Fruit fly (Drosophila melanogaster) whole organism, prepupa: ENCODE results near the gene CG32073.
A peak's percentile ranks its signal among the peaks of the same experiment; 100 is the strongest.

Experiments used
- Blimp-1 ChIP-seq: fragments of 200-800 bp; sonication (Bioruptor generic); optimal IDR thresholded peaks from 3 replicates; lab custom pipeline; 2017; ENCODE audit warnings: missing biosample characterization, missing genetic modification characterization, mild to moderate bottlenecking, moderate library complexity, missing genetic modification reagents
- CG10631 ChIP-seq: fragments of 200-800 bp; sonication (Bioruptor generic); optimal IDR thresholded peaks from 2 replicates; lab custom pipeline; 2016; ENCODE audit warnings: missing biosample characterization, missing genetic modification characterization
- CG10669 ChIP-seq: fragments of 200-800 bp; sonication (Bioruptor generic); optimal IDR thresholded peaks from 3 replicates; lab custom pipeline; 2018; ENCODE audit warnings: missing biosample characterization, mild to moderate bottlenecking, missing genetic modification characterization, moderate library complexity
- CG11294 ChIP-seq: fragments of 200-800 bp; sonication (Bioruptor generic); IDR thresholded peaks from 2 replicates; pipeline ENCODE4 v1.3.6; 2022; ENCODE audit warnings: missing biosample characterization, missing genetic modification characterization
- CG11762 ChIP-seq: fragments of 200-800 bp; sonication (Bioruptor generic); optimal IDR thresholded peaks from 3 replicates; lab custom pipeline; 2016; ENCODE audit warnings: missing biosample characterization, missing genetic modification characterization; ENCODE audit not compliant: insufficient read depth
- CG11902 ChIP-seq: fragments of 200-800 bp; sonication (Bioruptor generic); optimal IDR thresholded peaks from 3 replicates; lab custom pipeline; 2016; ENCODE audit warnings: missing biosample characterization, missing genetic modification characterization
- CG15336 ChIP-seq: fragments of 200-800 bp; sonication (Bioruptor generic); IDR thresholded peaks from 2 replicates; pipeline ENCODE4 v1.3.6; 2022; ENCODE audit warnings: missing biosample characterization, missing genetic modification characterization
- CG1621 ChIP-seq: fragments of 200-800 bp; sonication (Bioruptor generic); optimal IDR thresholded peaks from 3 replicates; lab custom pipeline; 2018; ENCODE audit warnings: missing biosample characterization, mild to moderate bottlenecking, missing genetic modification characterization
- CG3032 ChIP-seq: fragments of 200-800 bp; optimal IDR thresholded peaks from 2 replicates; lab custom pipeline; 2019; ENCODE audit warnings: missing biosample characterization, mild to moderate bottlenecking, missing genetic modification characterization, moderate library complexity
- CG34406 ChIP-seq: fragments of 200-800 bp; sonication (Bioruptor generic); optimal IDR thresholded peaks from 3 replicates; lab custom pipeline; 2016; ENCODE audit warnings: missing biosample characterization, missing genetic modification characterization
- CG4318 ChIP-seq: fragments of 200-800 bp; sonication (Bioruptor generic); optimal IDR thresholded peaks from 3 replicates; lab custom pipeline; 2017; ENCODE audit warnings: missing biosample characterization, mild to moderate bottlenecking, missing genetic modification characterization
- CG6163 ChIP-seq: fragments of 200-800 bp; sonication (Bioruptor generic); IDR thresholded peaks from 3 replicates; pipeline ENCODE4 v1.3.6; 2022; ENCODE audit warnings: missing biosample characterization, missing genetic modification characterization
- CG6276 ChIP-seq: fragments of 200-800 bp; sonication (Bioruptor generic); optimal IDR thresholded peaks from 2 replicates; lab custom pipeline; 2017; ENCODE audit warnings: missing biosample characterization, mild to moderate bottlenecking, missing genetic modification characterization
- CG6792 ChIP-seq: fragments of 200-800 bp; sonication (Bioruptor generic); optimal IDR thresholded peaks from 3 replicates; lab custom pipeline; 2016; ENCODE audit warnings: missing biosample characterization, missing genetic modification characterization
- CG6854 ChIP-seq: fragments of 200-800 bp; sonication (Bioruptor generic); optimal IDR thresholded peaks from 2 replicates; lab custom pipeline; 2017; ENCODE audit warnings: missing biosample characterization, mild to moderate bottlenecking, missing genetic modification characterization
- CG7368 ChIP-seq: fragments of 200-800 bp; sonication (Bioruptor generic); optimal IDR thresholded peaks from 3 replicates; lab custom pipeline; 2016; ENCODE audit warnings: missing biosample characterization, missing genetic modification characterization
- CG8119 ChIP-seq: fragments of 200-800 bp; sonication (Bioruptor generic); IDR thresholded peaks from 3 replicates; pipeline ENCODE4 v1.3.6; 2022; ENCODE audit warnings: missing biosample characterization, missing genetic modification characterization
- CG8319 ChIP-seq: fragments of 200-800 bp; sonication (Bioruptor generic); optimal IDR thresholded peaks from 3 replicates; lab custom pipeline; 2016; ENCODE audit warnings: missing biosample characterization, missing genetic modification characterization
- CG8632 ChIP-seq: fragments of 200-800 bp; sonication (Bioruptor generic); optimal IDR thresholded peaks from 3 replicates; lab custom pipeline; 2016; ENCODE audit warnings: missing biosample characterization, missing genetic modification characterization
- CG9139 ChIP-seq: fragments of 200-800 bp; sonication (Bioruptor generic); optimal IDR thresholded peaks from 3 replicates; lab custom pipeline; 2017; ENCODE audit warnings: missing biosample characterization, mild to moderate bottlenecking, missing genetic modification characterization
- Eip75B ChIP-seq: fragments of 200-800 bp; sonication (Bioruptor generic); optimal IDR thresholded peaks from 3 replicates; lab custom pipeline; 2016; ENCODE audit warnings: missing biosample characterization, missing genetic modification characterization
- Eip78C ChIP-seq: fragments of 200-800 bp; sonication (Bioruptor generic); peaks from one replicate; lab custom pipeline; 2016; ENCODE audit warnings: missing biosample characterization, missing genetic modification characterization
- Ets96B ChIP-seq: fragments of 200-800 bp; optimal IDR thresholded peaks from 2 replicates; lab custom pipeline; 2019; ENCODE audit warnings: missing biosample characterization, mild to moderate bottlenecking, missing genetic modification characterization, moderate library complexity
- Hr38 ChIP-seq: sonication (Bioruptor generic); optimal IDR thresholded peaks from 2 replicates; lab custom pipeline; 2016; ENCODE audit warnings: missing biosample characterization, missing genetic modification characterization
- Hr39 ChIP-seq: fragments of 200-800 bp; sonication (Bioruptor generic); optimal IDR thresholded peaks from 2 replicates; lab custom pipeline; 2016; ENCODE audit warnings: missing biosample characterization, missing genetic modification characterization
- Hr4 ChIP-seq: fragments of 200-800 bp; sonication (Bioruptor generic); optimal IDR thresholded peaks from 3 replicates; lab custom pipeline; 2016; ENCODE audit warnings: missing biosample characterization, missing genetic modification characterization
- Lpt ChIP-seq: fragments of 200-800 bp; sonication (Bioruptor generic); optimal IDR thresholded peaks from 3 replicates; lab custom pipeline; 2016; ENCODE audit warnings: missing biosample characterization, missing genetic modification characterization
- Met ChIP-seq: fragments of 200-800 bp; sonication (Bioruptor generic); optimal IDR thresholded peaks from 3 replicates; lab custom pipeline; 2016; ENCODE audit warnings: missing biosample characterization, missing genetic modification characterization
- OdsH ChIP-seq: fragments of 200-800 bp; sonication (Bioruptor generic); optimal IDR thresholded peaks from 3 replicates; lab custom pipeline; 2016; ENCODE audit warnings: missing biosample characterization, missing genetic modification characterization
- Smox ChIP-seq: fragments of 200-800 bp; sonication (Bioruptor generic); optimal IDR thresholded peaks from 3 replicates; lab custom pipeline; 2016; ENCODE audit warnings: missing biosample characterization, missing genetic modification characterization
- Sox102F ChIP-seq: fragments of 200-800 bp; sonication (Bioruptor generic); optimal IDR thresholded peaks from 2 replicates; lab custom pipeline; 2016; ENCODE audit warnings: missing biosample characterization, mild to moderate bottlenecking, missing genetic modification characterization
- achi ChIP-seq: fragments of 200-800 bp; sonication (Bioruptor generic); optimal IDR thresholded peaks from 3 replicates; lab custom pipeline; 2016; ENCODE audit warnings: missing biosample characterization, missing genetic modification characterization
- acj6 ChIP-seq: fragments of 200-800 bp; sonication (Bioruptor generic); optimal IDR thresholded peaks from 3 replicates; lab custom pipeline; 2016; ENCODE audit warnings: missing biosample characterization, missing genetic modification characterization
- cyc ChIP-seq: fragments of 200-800 bp; sonication (Bioruptor generic); optimal IDR thresholded peaks from 3 replicates; lab custom pipeline; 2016; ENCODE audit warnings: missing biosample characterization, missing genetic modification characterization
- dac ChIP-seq: fragments of 200-800 bp; sonication (Bioruptor generic); optimal IDR thresholded peaks from 2 replicates; lab custom pipeline; 2017; ENCODE audit warnings: missing biosample characterization, mild to moderate bottlenecking, missing genetic modification characterization
- dsx ChIP-seq: fragments of 200-800 bp; optimal IDR thresholded peaks from 3 replicates; lab custom pipeline; 2019; ENCODE audit warnings: missing biosample characterization, mild to moderate bottlenecking, missing genetic modification characterization, moderate library complexity; ENCODE audit not compliant: poor library complexity, severe bottlenecking
- eg ChIP-seq: fragments of 200-800 bp; sonication (Bioruptor generic); IDR thresholded peaks from 3 replicates; pipeline ENCODE4 v1.3.6; 2022; ENCODE audit warnings: missing biosample characterization, missing genetic modification characterization
- fkh ChIP-seq: fragments of 200-800 bp; sonication (Bioruptor generic); optimal IDR thresholded peaks from 3 replicates; lab custom pipeline; 2017; ENCODE audit warnings: missing biosample characterization, mild to moderate bottlenecking, missing genetic modification characterization, moderate library complexity
- net ChIP-seq: fragments of 200-800 bp; sonication (Bioruptor generic); optimal IDR thresholded peaks from 3 replicates; lab custom pipeline; 2016; ENCODE audit warnings: missing biosample characterization, missing genetic modification characterization
- pdm3 ChIP-seq: fragments of 200-800 bp; sonication (Bioruptor generic); optimal IDR thresholded peaks from 3 replicates; lab custom pipeline; 2016; ENCODE audit warnings: missing biosample characterization, missing genetic modification characterization
- salr ChIP-seq, 2 experiments: fragments of 200-800 bp; sonication (Bioruptor generic); optimal IDR thresholded peaks; 3 replicates each; lab custom pipeline; 2016 to 2018; ENCODE audit warnings: missing biosample characterization in 2 of 2, missing genetic modification characterization in 2 of 2, mild to moderate bottlenecking in 1 of 2
- spab ChIP-seq: fragments of 200-800 bp; sonication (Bioruptor generic); optimal IDR thresholded peaks from 2 replicates; lab custom pipeline; 2017; ENCODE audit warnings: missing biosample characterization, mild to moderate bottlenecking, missing genetic modification characterization, missing genetic modification reagents
- svp ChIP-seq: fragments of 200-800 bp; sonication (Bioruptor generic); peaks from one replicate; lab custom pipeline; 2016; ENCODE audit warnings: missing biosample characterization, missing genetic modification characterization
- topi ChIP-seq: fragments of 200-800 bp; sonication (Bioruptor generic); optimal IDR thresholded peaks from 3 replicates; lab custom pipeline; 2016; ENCODE audit warnings: missing biosample characterization, missing genetic modification characterization
- vri ChIP-seq: fragments of 200-800 bp; sonication (Bioruptor generic); optimal IDR thresholded peaks from 3 replicates; lab custom pipeline; 2016; ENCODE audit warnings: missing biosample characterization, mild to moderate bottlenecking, missing genetic modification characterization

Gene CG32073

DNA sequence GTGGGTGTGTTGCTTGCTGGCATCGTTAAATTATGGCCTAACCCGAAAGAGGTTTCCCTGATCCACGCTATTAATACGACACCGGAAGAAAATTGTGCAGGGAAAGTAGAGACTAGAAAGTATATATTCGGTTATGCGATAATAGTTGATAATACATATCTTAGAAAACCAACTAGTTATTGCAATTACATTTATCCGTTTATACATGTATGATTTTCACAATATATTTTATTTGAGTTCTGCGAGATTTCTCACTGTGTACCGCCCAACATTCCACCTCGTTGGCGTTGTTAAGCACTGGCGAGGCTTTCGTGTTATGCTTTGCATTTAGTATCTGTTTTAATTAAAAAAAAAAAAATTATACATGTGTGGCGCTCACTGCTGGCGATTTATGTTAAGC is 48.0 kb upstream of the CG32073 start (continued):
- TF ChIP-seq topi (GFP tag; lab: Kevin White, UChicago) (peak; percentile 16), Hr4 (GFP tag; lab: Kevin White, UChicago) (peak; percentile 71), dac (GFP tag; lab: Kevin White, UChicago) (no peak), CG8119 (GFP tag; lab: Robert Waterston, UW) (peak; percentile 82; the same call in 2 of the 3 replicates)

DNA sequence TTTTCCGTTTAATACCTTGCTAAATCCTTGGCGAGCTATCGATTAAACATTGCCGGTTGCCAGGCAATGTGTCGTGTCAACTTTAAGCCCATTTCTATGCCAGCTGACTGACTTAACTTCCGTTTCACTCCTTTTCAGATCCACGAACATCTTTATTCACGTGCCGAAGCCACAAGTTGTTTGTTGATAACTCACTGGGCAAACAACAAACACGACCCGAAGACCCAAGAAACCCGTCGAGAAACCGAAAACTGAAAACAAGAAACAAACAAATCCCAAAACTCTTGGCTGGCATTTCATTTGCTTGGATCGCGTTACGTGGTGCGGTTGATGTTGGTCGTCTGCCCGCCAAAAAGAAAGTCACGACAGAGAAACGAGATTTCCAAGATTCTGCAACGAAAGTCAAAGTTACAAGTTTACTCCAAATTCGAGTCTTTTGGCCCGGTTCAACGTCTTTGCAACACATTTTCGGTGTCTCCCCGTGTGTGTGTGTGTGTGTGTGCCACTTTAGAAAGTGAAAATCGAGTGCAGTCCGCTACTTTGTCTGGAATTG is 43.4 kb upstream of the CG32073 start, which contains the start of gene CG6216:
TSS of gene CG6216 (minus strand) at position 51 of the 553 bp plus-strand sequence.
- TF ChIP-seq cyc (GFP tag; lab: Kevin White, UChicago) (no peak), CG10631 (GFP tag; lab: Kevin White, UChicago) (no peak), fkh (GFP tag; lab: Kevin White, UChicago) (peak; percentile 27), spab (GFP tag; lab: Kevin White, UChicago) (no peak), Met (peak; percentile 1), CG10669 (GFP tag; lab: Kevin White, UChicago) (no peak), CG8319 (no peak), dsx (GFP tag; lab: Kevin White, UChicago) (no peak), eg (GFP tag; lab: Robert Waterston, UW) (no peak), Eip75B (GFP tag; lab: Kevin White, UChicago) (peak; percentile 36), Eip78C (peak; percentile 40), CG6854 (GFP tag; lab: Kevin White, UChicago) (no peak), achi (GFP tag; lab: Kevin White, UChicago) (peak; percentile 6), CG6276 (GFP tag; lab: Kevin White, UChicago) (peak; percentile 29), svp (GFP tag; lab: Kevin White, UChicago) (peak; percentile 54), CG11902 (GFP tag; lab: Kevin White, UChicago) (no peak), Hr4 (GFP tag; lab: Kevin White, UChicago) (no peak), Hr39 (GFP tag; lab: Kevin White, UChicago) (no peak), CG4318 (GFP tag; lab: Kevin White, UChicago) (no peak), Blimp-1 (GFP tag; lab: Kevin White, UChicago) (peak; percentile 99), CG3032 (tag; lab: Kevin White, UChicago) (no peak), vri (GFP tag; lab: Kevin White, UChicago) (no peak), net (no peak), Ets96B (no peak), OdsH (GFP tag; lab: Kevin White, UChicago) (no peak), CG11762 (GFP tag; lab: Kevin White, UChicago) (no peak), CG6163 (GFP tag; lab: Robert Waterston, UW) (no peak), Smox (GFP tag; lab: Kevin White, UChicago) (no peak), salr (GFP tag; optimal IDR thresholded peaks at IDR 0.05; lab: Kevin White, UChicago) (no peak), Sox102F (no peak), CG7368 (no peak)

DNA sequence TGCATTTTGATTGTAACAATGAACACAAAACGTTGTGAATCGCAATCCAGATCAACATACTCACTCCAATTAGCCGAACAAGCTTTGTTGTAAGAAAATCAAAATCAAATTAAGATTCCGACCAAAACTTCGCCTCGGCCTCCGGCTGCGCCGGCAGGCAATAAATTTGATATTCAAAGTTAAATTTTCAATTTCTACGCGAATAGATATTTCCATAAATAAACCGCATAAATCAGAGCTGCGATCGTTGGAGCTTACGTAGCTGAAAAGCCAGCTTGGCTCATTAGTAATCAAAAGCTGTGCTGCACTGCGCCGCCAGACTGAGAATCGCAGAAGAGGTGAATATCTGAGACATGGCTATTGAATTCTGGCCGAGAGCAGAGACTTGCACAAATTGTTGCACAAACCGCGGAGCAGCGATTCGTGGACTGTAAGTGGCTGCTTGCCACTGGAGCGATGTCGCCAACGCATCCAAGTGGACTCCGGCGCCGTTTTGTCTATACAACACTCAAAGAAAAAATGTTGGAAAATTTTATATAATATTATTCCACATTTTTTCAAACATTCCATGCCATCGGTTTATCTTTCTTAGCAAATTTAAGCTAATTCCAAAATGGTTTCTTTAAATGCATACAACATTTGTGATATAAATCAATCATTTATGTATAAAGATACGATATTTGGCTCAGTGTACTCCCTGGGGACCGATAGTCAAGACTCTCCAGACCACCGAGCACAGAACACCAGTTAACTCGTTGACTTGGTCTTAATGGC is 41.3 kb upstream of the CG32073 start:
- no peak for TF ChIP-seq vri (GFP tag; lab: Kevin White, UChicago)
- TF ChIP-seq CG11762 (GFP tag; lab: Kevin White, UChicago) = peak; percentile 41
- TF ChIP-seq CG11902 (GFP tag; lab: Kevin White, UChicago) = no peak
- peak; percentile 60 for TF ChIP-seq acj6 (GFP tag; lab: Kevin White, UChicago)
- TF ChIP-seq pdm3 (GFP tag; lab: Kevin White, UChicago) = peak; percentile 57
- peak; percentile 63 for TF ChIP-seq OdsH (GFP tag; lab: Kevin White, UChicago)
- peak; percentile 16 for TF ChIP-seq CG34406 (GFP tag; lab: Kevin White, UChicago)
- TF ChIP-seq CG6276 (GFP tag; lab: Kevin White, UChicago) = peak; percentile 69
- 0 out of 2 replicates have a peak, but pooled peaks have one; percentile 54 for TF ChIP-seq CG11294 (GFP tag; lab: Robert Waterston, UW)
- no peak for TF ChIP-seq topi (GFP tag; lab: Kevin White, UChicago)
- TF ChIP-seq CG9139 (GFP tag; lab: Kevin White, UChicago) = peak; percentile 62
- no peak for TF ChIP-seq Sox102F
- TF ChIP-seq CG8632 (GFP tag; lab: Kevin White, UChicago) = peak; percentile 37
- TF ChIP-seq Hr38 = no peak
- TF ChIP-seq Smox (GFP tag; lab: Kevin White, UChicago) = no peak
- peak; percentile 73 for TF ChIP-seq achi (GFP tag; lab: Kevin White, UChicago)
- TF ChIP-seq CG6792 (GFP tag; lab: Kevin White, UChicago) = peak; percentile 19
- peak; percentile 60 for TF ChIP-seq CG1621 (tag; lab: Kevin White, UChicago)
- TF ChIP-seq CG15336 (GFP tag; lab: Robert Waterston, UW) = peak; percentile 87
- TF ChIP-seq CG7368 = peak; percentile 27
- TF ChIP-seq Lpt (GFP tag; lab: Kevin White, UChicago) = peak; percentile 70
- peak; percentile 70 for TF ChIP-seq Hr4 (GFP tag; lab: Kevin White, UChicago)
- TF ChIP-seq CG10669 (GFP tag; lab: Kevin White, UChicago) = peak; percentile 85
